Worm (Caenorhabditis elegans) whole organism, L3 larva: ENCODE results near the gene F07E5.13.
A peak's percentile ranks its signal among the peaks of the same experiment; 100 is the strongest.
"Not testable (repeated sequence)": the region's sequence is repeated elsewhere in the genome, so short reads cannot be mapped to it uniquely, and the experiment has no call there.

Experiments used
- R02D3.7 ChIP-seq: fragments of 150-350 bp; optimal IDR thresholded peaks from 2 replicates; lab custom pipeline; 2014; ENCODE audit warnings: missing biosample characterization, missing genetic modification characterization
- aly-2 ChIP-seq: fragments of 150-350 bp; optimal IDR thresholded peaks from 2 replicates; lab custom pipeline; 2014; ENCODE audit warnings: missing biosample characterization, missing genetic modification characterization
- ceh-28 ChIP-seq: fragments of 150-350 bp; optimal IDR thresholded peaks from 2 replicates; lab custom pipeline; 2014; ENCODE audit warnings: missing biosample characterization, missing genetic modification reagents, missing genetic modification characterization
- egl-27 ChIP-seq: sonication (generic microtip); optimal IDR thresholded peaks from 4 replicates; lab custom pipeline; 2017; ENCODE audit warnings: missing biosample characterization, missing genetic modification reagents, missing genetic modification characterization
- egl-5 ChIP-seq: fragments of 150-350 bp; optimal IDR thresholded peaks from 2 replicates; lab custom pipeline; 2017; ENCODE audit warnings: missing biosample characterization, missing genetic modification reagents, missing genetic modification characterization, inconsistent platforms
- elt-1 ChIP-seq: fragments of 150-350 bp; optimal IDR thresholded peaks from 2 replicates; lab custom pipeline; 2014; ENCODE audit warnings: missing biosample characterization, missing genetic modification characterization
- elt-2 ChIP-seq: sonication (generic microtip); optimal IDR thresholded peaks from 2 replicates; lab custom pipeline; 2016; ENCODE audit warnings: missing genetic modification reagents, mild to moderate bottlenecking, missing genetic modification characterization, missing compliant biosample characterization
- eor-1 ChIP-seq, 2 experiments: fragments of 150-350 bp; optimal IDR thresholded peaks; 2 replicates each; lab custom pipeline; 2014 to 2018; ENCODE audit warnings: missing biosample characterization in 2 of 2, missing genetic modification characterization in 2 of 2
- fkh-2 ChIP-seq: fragments of 150-350 bp; optimal IDR thresholded peaks from 2 replicates; lab custom pipeline; 2014; ENCODE audit warnings: missing biosample characterization, missing genetic modification reagents, missing genetic modification characterization
- hmg-11 ChIP-seq: sonication (generic microtip); optimal IDR thresholded peaks from 2 replicates; lab custom pipeline; 2016; ENCODE audit warnings: missing genetic modification characterization, missing compliant biosample characterization
- jun-1 ChIP-seq: fragments of 150-350 bp; optimal IDR thresholded peaks from 2 replicates; lab custom pipeline; 2014; ENCODE audit warnings: missing biosample characterization, missing genetic modification reagents, missing genetic modification characterization
- lin-15B ChIP-seq: fragments of 150-350 bp; optimal IDR thresholded peaks from 2 replicates; lab custom pipeline; 2014; ENCODE audit warnings: missing biosample characterization, missing genetic modification characterization
- lin-39 ChIP-seq: fragments of 150-350 bp; optimal IDR thresholded peaks from 2 replicates; lab custom pipeline; 2018; ENCODE audit warnings: missing biosample characterization, missing genetic modification reagents, missing genetic modification characterization
- lsy-12 ChIP-seq: sonication (generic microtip); optimal IDR thresholded peaks from 2 replicates; lab custom pipeline; 2016; ENCODE audit warnings: mild to moderate bottlenecking, missing genetic modification characterization, missing compliant biosample characterization
- mdl-1 ChIP-seq: fragments of 150-350 bp; optimal IDR thresholded peaks from 2 replicates; lab custom pipeline; 2014; ENCODE audit warnings: missing biosample characterization, missing genetic modification characterization
- mml-1 ChIP-seq: fragments of 150-350 bp; sonication (generic microtip); optimal IDR thresholded peaks from 3 replicates; lab custom pipeline; 2014; ENCODE audit warnings: missing biosample characterization, missing genetic modification characterization
- nfya-1 ChIP-seq: sonication (generic microtip); optimal IDR thresholded peaks from 2 replicates; lab custom pipeline; 2017; ENCODE audit warnings: missing genetic modification characterization, mild to moderate bottlenecking, missing compliant biosample characterization, antibody characterized with exemption, moderate library complexity; ENCODE audit not compliant: insufficient read depth
- nhr-11 ChIP-seq: fragments of 150-350 bp; optimal IDR thresholded peaks from 2 replicates; lab custom pipeline; 2014; ENCODE audit warnings: missing biosample characterization, missing genetic modification characterization
- nhr-12 ChIP-seq: fragments of 150-350 bp; optimal IDR thresholded peaks from 2 replicates; lab custom pipeline; 2014; ENCODE audit warnings: missing biosample characterization, missing genetic modification characterization
- nhr-23 ChIP-seq: fragments of 150-350 bp; optimal IDR thresholded peaks from 2 replicates; lab custom pipeline; 2014; ENCODE audit warnings: missing biosample characterization, missing genetic modification reagents, missing genetic modification characterization
- nhr-237 ChIP-seq: fragments of 150-350 bp; optimal IDR thresholded peaks from 2 replicates; lab custom pipeline; 2014; ENCODE audit warnings: missing biosample characterization, missing genetic modification characterization
- nhr-25 ChIP-seq: sonication (generic microtip); optimal IDR thresholded peaks from 2 replicates; lab custom pipeline; 2017; ENCODE audit warnings: missing biosample characterization, missing genetic modification characterization
- nhr-28 ChIP-seq: fragments of 150-350 bp; optimal IDR thresholded peaks from 2 replicates; lab custom pipeline; 2014; ENCODE audit warnings: missing biosample characterization, missing genetic modification characterization
- nhr-67 ChIP-seq: fragments of 150-350 bp; optimal IDR thresholded peaks from 2 replicates; lab custom pipeline; 2014; ENCODE audit warnings: missing biosample characterization, missing genetic modification characterization
- nhr-76 ChIP-seq: fragments of 150-350 bp; sonication (generic microtip); optimal IDR thresholded peaks from 5 replicates; lab custom pipeline; 2014; ENCODE audit warnings: missing biosample characterization, missing genetic modification characterization
- nhr-77 ChIP-seq: fragments of 150-350 bp; optimal IDR thresholded peaks from 2 replicates; lab custom pipeline; 2014; ENCODE audit warnings: missing biosample characterization, missing genetic modification characterization
- pqm-1 ChIP-seq: fragments of 150-350 bp; optimal IDR thresholded peaks from 2 replicates; lab custom pipeline; 2017; ENCODE audit warnings: missing biosample characterization, missing genetic modification characterization, inconsistent platforms
- sea-2 ChIP-seq: fragments of 150-350 bp; sonication (generic microtip); optimal IDR thresholded peaks from 4 replicates; lab custom pipeline; 2014; ENCODE audit warnings: missing biosample characterization, missing genetic modification reagents, missing genetic modification characterization
- skn-1 ChIP-seq: fragments of 150-350 bp; optimal IDR thresholded peaks from 2 replicates; lab custom pipeline; 2014; ENCODE audit warnings: missing biosample characterization, missing genetic modification characterization
- snpc-4 ChIP-seq: fragments of 150-350 bp; optimal IDR thresholded peaks from 2 replicates; lab custom pipeline; 2014; ENCODE audit warnings: missing biosample characterization, missing genetic modification characterization
- tbx-2 ChIP-seq: sonication (generic microtip); optimal IDR thresholded peaks from 2 replicates; lab custom pipeline; 2016; ENCODE audit warnings: mild to moderate bottlenecking, missing genetic modification characterization, missing compliant biosample characterization
- unc-39 ChIP-seq: sonication (generic microtip); optimal IDR thresholded peaks from 4 replicates; lab custom pipeline; 2017; ENCODE audit warnings: missing biosample characterization, missing genetic modification characterization
- zag-1 ChIP-seq: fragments of 150-350 bp; optimal IDR thresholded peaks from 2 replicates; lab custom pipeline; 2014; ENCODE audit warnings: missing biosample characterization, missing genetic modification characterization
- ztf-11 ChIP-seq: fragments of 150-350 bp; optimal IDR thresholded peaks from 2 replicates; lab custom pipeline; 2014; ENCODE audit warnings: missing biosample characterization, missing genetic modification characterization
- ztf-4 ChIP-seq: fragments of 150-350 bp; optimal IDR thresholded peaks from 2 replicates; lab custom pipeline; 2014; ENCODE audit warnings: missing biosample characterization, missing genetic modification characterization

Gene F07E5.13

DNA sequence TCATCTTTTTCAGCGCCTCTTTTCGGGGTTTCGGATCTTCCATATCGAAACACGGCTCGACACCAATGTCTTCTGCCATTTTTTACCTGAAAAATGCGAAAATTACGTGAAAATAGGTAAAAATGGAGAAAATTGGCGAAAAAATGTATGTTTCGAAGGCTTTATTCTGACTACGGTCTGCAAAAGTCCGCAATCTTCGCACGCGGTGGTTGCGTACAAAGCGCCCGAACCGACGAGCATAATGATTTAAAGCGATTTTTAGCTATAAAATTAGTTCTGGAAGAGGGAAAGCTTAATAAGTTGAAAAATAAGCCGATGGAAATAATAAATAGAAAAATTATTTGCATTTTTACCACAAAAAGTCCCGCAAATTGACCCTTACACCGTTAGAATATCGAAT lies 4.9 kb downstream of the F07E5.13 start, which contains the start of gene F07E5.5:
Gene F07E5.5, minus strand, starts transcription at position 86 of the 400 bp plus-strand sequence.
- TF ChIP-seq tbx-2 (tag; lab: Kevin White, UChicago), result no peak
- TF ChIP-seq jun-1 (tag; lab: Kevin White, UChicago), result no peak
- peak; percentile 40 for TF ChIP-seq lin-15B (tag; lab: Kevin White, UChicago)
- no peak for TF ChIP-seq nhr-237 (tag; lab: Kevin White, UChicago)
- TF ChIP-seq sea-2 (GFP tag; lab: Kevin White, UChicago), result no peak
- peak; percentile 46 for TF ChIP-seq snpc-4
- TF ChIP-seq skn-1 (tag; lab: Kevin White, UChicago), result no peak
- peak; percentile 20 for TF ChIP-seq elt-2 (tag; lab: Kevin White, UChicago)
- TF ChIP-seq pqm-1 (tag; lab: Kevin White, UChicago), result no peak
- TF ChIP-seq nhr-25 (tag; lab: Kevin White, UChicago), result peak; percentile 9
- no peak for TF ChIP-seq nhr-11 (tag; lab: Kevin White, UChicago)
- peak; percentile 10 for TF ChIP-seq lin-39 (tag; lab: Kevin White, UChicago)
- TF ChIP-seq egl-5 (tag; lab: Kevin White, UChicago), result no peak
- TF ChIP-seq mdl-1 (tag; lab: Kevin White, UChicago), result no peak
- no peak for TF ChIP-seq hmg-11 (tag; lab: Kevin White, UChicago)
- no peak for TF ChIP-seq zag-1 (tag; lab: Kevin White, UChicago)
- TF ChIP-seq nfya-1 (tag; lab: Kevin White, UChicago), result peak; percentile 79
- no peak for TF ChIP-seq nhr-67 (tag; lab: Kevin White, UChicago)
- no peak for TF ChIP-seq ztf-11
- TF ChIP-seq nhr-23 (tag; lab: Kevin White, UChicago), result peak; percentile 41
- TF ChIP-seq fkh-2, result no peak
- no peak for TF ChIP-seq eor-1 (tag; optimal IDR thresholded peaks at IDR 0.05; lab: Kevin White, UChicago)
- peak; percentile 31 for TF ChIP-seq elt-1 (tag; lab: Kevin White, UChicago)
- no peak for TF ChIP-seq unc-39 (tag; lab: Kevin White, UChicago)
- peak; percentile 16 for TF ChIP-seq lsy-12 (tag; lab: Kevin White, UChicago)
- TF ChIP-seq R02D3.7 (tag; lab: Kevin White, UChicago), result peak; percentile 44

DNA sequence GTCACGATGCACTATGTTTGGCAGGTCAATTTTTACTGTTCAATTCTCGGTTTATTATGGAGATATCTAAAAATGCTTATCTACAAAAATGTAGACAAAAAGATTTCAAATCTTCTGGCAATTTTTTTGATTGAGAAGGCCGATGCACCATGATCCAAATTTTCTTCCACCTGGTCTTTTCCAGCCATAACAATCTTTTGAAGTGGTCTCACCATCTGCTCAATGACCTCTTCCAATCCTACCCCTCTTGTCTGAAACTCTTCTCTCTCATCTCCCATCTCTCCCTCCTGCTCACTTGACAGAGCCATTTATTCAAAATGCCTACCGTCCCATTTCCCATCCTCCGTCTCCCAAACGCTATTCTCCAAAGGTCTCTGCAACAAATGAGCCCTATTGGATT lies 12.5 kb downstream of the F07E5.13 start, which contains the start of gene fbxb-35:
Gene fbxb-35, plus strand, starts transcription at position 301 of the 400 bp plus-strand sequence.
- TF ChIP-seq nhr-77 (tag; lab: Kevin White, UChicago) (no peak), nhr-237 (tag; lab: Kevin White, UChicago) (no peak), lsy-12 (tag; lab: Kevin White, UChicago) (no peak), unc-39 (tag; lab: Kevin White, UChicago) (no peak), nhr-67 (tag; lab: Kevin White, UChicago) (no peak), ceh-28 (tag; lab: Kevin White, UChicago) (no peak), elt-1 (tag; lab: Kevin White, UChicago) (no peak), mdl-1 (tag; lab: Kevin White, UChicago) (no peak), snpc-4 (no peak), egl-5 (tag; lab: Kevin White, UChicago) (no peak), nhr-12 (no peak)

DNA sequence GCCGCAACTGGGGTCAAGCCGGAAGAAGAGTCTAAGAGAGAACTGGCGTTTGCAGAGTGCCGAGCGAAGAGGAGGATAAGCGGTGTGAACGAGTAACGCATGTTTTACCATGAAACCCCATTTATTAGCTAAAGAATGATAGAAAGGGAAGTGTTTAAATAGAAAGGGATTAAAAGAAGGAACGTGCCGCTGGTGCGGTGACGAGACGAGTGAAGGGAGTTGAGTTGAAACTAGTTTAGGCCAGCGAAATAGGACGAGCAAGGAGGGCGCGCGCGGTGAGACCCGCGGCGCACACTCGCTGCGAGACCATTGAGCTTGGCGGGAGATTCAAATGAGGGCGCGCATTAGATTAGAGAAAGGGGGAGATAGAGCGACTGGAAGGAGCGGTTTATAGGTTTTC lies 17.3 kb downstream of the F07E5.13 start, which contains the start of gene math-1:
Gene math-1, minus strand, starts transcription at position 101 of the 400 bp plus-strand sequence.
- TF ChIP-seq hmg-11 (tag; lab: Kevin White, UChicago); fkh-2; ztf-11: not testable (repeated sequence)

DNA sequence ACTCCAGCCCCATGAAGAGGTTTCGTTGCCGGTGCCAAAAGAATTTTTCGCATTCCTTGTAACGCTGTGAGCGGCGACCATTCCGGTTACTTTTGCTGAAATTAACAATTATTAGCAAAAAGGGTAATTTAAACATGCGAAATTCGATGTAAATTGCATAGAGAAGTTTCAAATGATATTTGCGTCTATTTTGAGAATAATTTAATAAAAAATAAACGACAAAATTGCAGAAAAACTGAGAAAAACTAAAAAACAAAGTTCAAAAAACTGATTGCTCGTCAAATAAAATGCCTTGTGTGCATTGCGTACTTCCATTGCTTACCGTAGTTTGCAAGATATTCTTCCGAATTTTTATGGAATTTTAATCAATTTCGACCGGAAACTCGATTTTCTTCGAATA lies 18.4 kb downstream of the F07E5.13 start, which contains the start of gene bath-24:
Gene bath-24, minus strand, starts transcription at position 101 of the 400 bp plus-strand sequence.
- no peak for TF ChIP-seq nhr-25 (tag; lab: Kevin White, UChicago)
- TF ChIP-seq unc-39 (tag; lab: Kevin White, UChicago), result no peak
- no peak for TF ChIP-seq egl-27
- TF ChIP-seq mml-1 (tag; lab: Kevin White, UChicago), result no peak
- TF ChIP-seq ztf-4 (tag; lab: Kevin White, UChicago), result no peak
- no peak for TF ChIP-seq lin-15B (tag; lab: Kevin White, UChicago)
- TF ChIP-seq mdl-1 (tag; lab: Kevin White, UChicago), result no peak
- TF ChIP-seq sea-2 (GFP tag; lab: Kevin White, UChicago), result no peak
- no peak for TF ChIP-seq hmg-11 (tag; lab: Kevin White, UChicago)
- TF ChIP-seq aly-2 (tag; lab: Kevin White, UChicago), result no peak
- TF ChIP-seq nhr-237 (tag; lab: Kevin White, UChicago), result no peak
- no peak for TF ChIP-seq elt-2 (tag; lab: Kevin White, UChicago)
- no peak for TF ChIP-seq eor-1 (tag; optimal IDR thresholded peaks at IDR 0.05; lab: Kevin White, UChicago)
- no peak for TF ChIP-seq pqm-1 (tag; lab: Kevin White, UChicago)
- no peak for TF ChIP-seq nhr-76
- no peak for TF ChIP-seq nhr-28 (tag; lab: Kevin White, UChicago)
